Worm (Caenorhabditis elegans) whole organism, young adult: ENCODE results near the gene lrpc-1.

Source experiments
- C17E4.6 ChIP-seq: fragments of 200-800 bp; sonication (Bioruptor generic); IDR thresholded peaks from 2 replicates; pipeline ENCODE4 v1.3.6; 2022; ENCODE audit warnings: missing genetic modification reagents, missing genetic modification characterization, missing compliant biosample characterization
- D2030.7 ChIP-seq: fragments of 200-800 bp; sonication (Bioruptor generic); IDR thresholded peaks from 2 replicates; pipeline ENCODE4 v1.3.6; 2022; ENCODE audit warnings: missing genetic modification reagents, missing genetic modification characterization, missing compliant biosample characterization
- F10E7.11 ChIP-seq: sonication (generic microtip); optimal IDR thresholded peaks from 2 replicates; lab custom pipeline; 2017; ENCODE audit warnings: mild to moderate bottlenecking, missing genetic modification characterization, moderate library complexity, missing compliant biosample characterization
- F23B12.7 ChIP-seq: sonication (generic microtip); optimal IDR thresholded peaks from 2 replicates; lab custom pipeline; 2017; ENCODE audit warnings: missing genetic modification characterization, mild to moderate bottlenecking, missing compliant biosample characterization, antibody characterized with exemption, moderate library complexity; ENCODE audit not compliant: insufficient read depth
- F49E8.2 ChIP-seq: sonication (generic microtip); optimal IDR thresholded peaks from 3 replicates; lab custom pipeline; 2017; ENCODE audit warnings: missing genetic modification characterization, mild to moderate bottlenecking, missing compliant biosample characterization, antibody characterized with exemption, moderate library complexity; ENCODE audit not compliant: insufficient read depth
- F52B5.7 ChIP-seq: sonication (generic microtip); optimal IDR thresholded peaks from 2 replicates; lab custom pipeline; 2016; ENCODE audit warnings: mild to moderate bottlenecking, missing genetic modification characterization, missing compliant biosample characterization
- F57C9.4 ChIP-seq: sonication (generic microtip); optimal IDR thresholded peaks from 2 replicates; lab custom pipeline; 2017; ENCODE audit warnings: mild to moderate bottlenecking, missing genetic modification characterization, missing compliant biosample characterization
- Y53F4B.3 ChIP-seq: fragments of 200-800 bp; sonication (Bioruptor generic); IDR thresholded peaks from 2 replicates; pipeline ENCODE4 v1.3.6; 2022; ENCODE audit warnings: missing genetic modification reagents, missing genetic modification characterization, missing compliant biosample characterization
- Y67H2A.10 ChIP-seq: fragments of 200-800 bp; sonication (Bioruptor generic); conservative IDR thresholded peaks from 2 replicates; pipeline ENCODE4 v1.3.6; 2022; ENCODE audit warnings: missing genetic modification reagents, missing genetic modification characterization, missing compliant biosample characterization
- Y79H2A.3 ChIP-seq: fragments of 200-800 bp; sonication (Bioruptor generic); conservative IDR thresholded peaks from 2 replicates; pipeline ENCODE4 v1.3.6; 2022; ENCODE audit warnings: missing genetic modification reagents, missing genetic modification characterization, missing compliant biosample characterization
- aptf-2 ChIP-seq: fragments of 200-800 bp; sonication (Bioruptor generic); conservative IDR thresholded peaks from 2 replicates; pipeline ENCODE4 v1.3.6; 2022; ENCODE audit warnings: missing genetic modification reagents, missing genetic modification characterization, missing compliant biosample characterization
- aptf-3 ChIP-seq: fragments of 200-800 bp; sonication (Bioruptor generic); IDR thresholded peaks from 2 replicates; pipeline ENCODE4 v1.3.6; 2022; ENCODE audit warnings: missing genetic modification characterization, missing compliant biosample characterization
- attf-5 ChIP-seq: fragments of 200-800 bp; sonication (Bioruptor generic); optimal IDR thresholded peaks from 2 replicates; lab custom pipeline; 2018; ENCODE audit warnings: mild to moderate bottlenecking, missing genetic modification characterization, missing compliant biosample characterization
- bed-1 ChIP-seq: fragments of 200-800 bp; sonication (Bioruptor generic); IDR thresholded peaks from 2 replicates; pipeline ENCODE4 v1.3.6; 2022; ENCODE audit warnings: missing genetic modification reagents, missing genetic modification characterization, missing compliant biosample characterization
- ccch-3 ChIP-seq: fragments of 200-800 bp; sonication (Bioruptor generic); optimal IDR thresholded peaks from 2 replicates; lab custom pipeline; 2018; ENCODE audit warnings: mild to moderate bottlenecking, missing genetic modification characterization, missing compliant biosample characterization
- ceh-100 ChIP-seq: fragments of 200-800 bp; sonication (Bioruptor generic); IDR thresholded peaks from 2 replicates; pipeline ENCODE4 v1.3.6; 2022; ENCODE audit warnings: missing genetic modification reagents, missing genetic modification characterization, missing compliant biosample characterization
- ceh-79 ChIP-seq: sonication (generic microtip); optimal IDR thresholded peaks from 2 replicates; lab custom pipeline; 2017; ENCODE audit warnings: mild to moderate bottlenecking, missing genetic modification characterization, missing compliant biosample characterization
- ceh-91 ChIP-seq: fragments of 200-800 bp; sonication (Bioruptor generic); IDR thresholded peaks from 2 replicates; pipeline ENCODE4 v1.3.6; 2022; ENCODE audit warnings: missing genetic modification reagents, missing genetic modification characterization, missing compliant biosample characterization
- dpl-1 ChIP-seq: fragments of 150-350 bp; optimal IDR thresholded peaks from 2 replicates; lab custom pipeline; 2014; ENCODE audit warnings: missing biosample characterization, missing genetic modification reagents, missing genetic modification characterization
- ekl-4 ChIP-seq: fragments of 200-800 bp; sonication (Bioruptor generic); IDR thresholded peaks from 2 replicates; pipeline ENCODE4 v1.3.6; 2022; ENCODE audit warnings: missing genetic modification reagents, missing genetic modification characterization, missing compliant biosample characterization
- hlh-12 ChIP-seq: sonication (generic microtip); optimal IDR thresholded peaks from 2 replicates; lab custom pipeline; 2016; ENCODE audit warnings: missing genetic modification characterization, missing compliant biosample characterization
- hmg-1.2 ChIP-seq: fragments of 200-800 bp; sonication (Bioruptor generic); IDR thresholded peaks from 2 replicates; pipeline ENCODE4 v1.3.6; 2022; ENCODE audit warnings: missing genetic modification reagents, missing genetic modification characterization, missing compliant biosample characterization
- hmg-20 ChIP-seq: fragments of 200-800 bp; sonication (Bioruptor generic); IDR thresholded peaks from 2 replicates; pipeline ENCODE4 v1.3.6; 2022; ENCODE audit warnings: missing genetic modification reagents, missing genetic modification characterization, missing compliant biosample characterization
- lag-1 ChIP-seq: fragments of 200-800 bp; sonication (Bioruptor generic); IDR thresholded peaks from 2 replicates; pipeline ENCODE4 v1.3.6; 2022; ENCODE audit warnings: missing genetic modification reagents, missing genetic modification characterization, missing compliant biosample characterization
- let-526 ChIP-seq: fragments of 200-800 bp; sonication (Bioruptor generic); IDR thresholded peaks from 2 replicates; pipeline ENCODE4 v1.3.6; 2022; ENCODE audit warnings: missing genetic modification reagents, missing genetic modification characterization, missing compliant biosample characterization
- lin-54 ChIP-seq: fragments of 200-800 bp; sonication (Bioruptor generic); optimal IDR thresholded peaks from 2 replicates; lab custom pipeline; 2018; ENCODE audit warnings: mild to moderate bottlenecking, missing genetic modification characterization, missing compliant biosample characterization
- mxl-1 ChIP-seq: sonication (generic microtip); optimal IDR thresholded peaks from 2 replicates; lab custom pipeline; 2016; ENCODE audit warnings: missing genetic modification characterization, missing compliant biosample characterization
- rpc-1 ChIP-seq, 2 experiments: fragments of 150-350 bp in 1 of 2; sonication (generic microtip) in 1 of 2; optimal IDR thresholded peaks; 2 replicates each; lab custom pipeline; 2014 to 2018; ENCODE audit warnings: missing biosample characterization in 1 of 2, missing genetic modification characterization in 1 of 2, missing genetic modification reagents in 1 of 2, missing genotype in 1 of 2
- sdz-38 ChIP-seq: sonication (generic microtip); optimal IDR thresholded peaks from 2 replicates; lab custom pipeline; 2016; ENCODE audit warnings: missing genotype, missing genetic modification characterization, missing compliant biosample characterization
- snpc-1.3 ChIP-seq: sonication (generic microtip); optimal IDR thresholded peaks from 2 replicates; lab custom pipeline; 2017; ENCODE audit warnings: missing genetic modification characterization, mild to moderate bottlenecking, missing compliant biosample characterization, antibody characterized with exemption, moderate library complexity, missing genotype, missing genetic modification reagents; ENCODE audit not compliant: insufficient read depth
- snpc-4 ChIP-seq, 5 experiments: fragments of 150-350 bp in 1 of 5; sonication (generic microtip) in 4 of 5; optimal IDR thresholded peaks; 2 replicates each; lab custom pipeline; 2014 to 2018; ENCODE audit warnings: missing genetic modification characterization in 5 of 5, missing biosample characterization in 3 of 5, antibody characterized with exemption in 2 of 5, mild to moderate bottlenecking in 2 of 5, missing compliant biosample characterization in 2 of 5, missing genotype in 2 of 5, moderate library complexity in 2 of 5, missing genetic modification reagents in 1 of 5
- sptf-2 ChIP-seq: fragments of 200-800 bp; sonication (Bioruptor generic); optimal IDR thresholded peaks from 2 replicates; lab custom pipeline; 2018; ENCODE audit warnings: mild to moderate bottlenecking, missing genetic modification characterization, missing compliant biosample characterization
- unc-130 ChIP-seq: sonication (generic microtip); optimal IDR thresholded peaks from 2 replicates; lab custom pipeline; 2016; ENCODE audit warnings: missing genetic modification reagents, missing genetic modification characterization, missing compliant biosample characterization
- unc-62 ChIP-seq: fragments of 150-350 bp; optimal IDR thresholded peaks from 2 replicates; lab custom pipeline; 2014; ENCODE audit warnings: missing biosample characterization, missing genetic modification reagents, missing genetic modification characterization

lrpc-1 gene

ce11 chrV:5571691-5572090 lies 41.3 kb downstream of the lrpc-1 start:
- TF ChIP-seq aptf-2 (no peak), sdz-38 (tag; lab: Kevin White, UChicago) (no peak), F57C9.4 (tag; lab: Kevin White, UChicago) (no peak), C17E4.6 (GFP tag; lab: Robert Waterston, UW) (no peak), bed-1 (GFP tag; lab: Robert Waterston, UW) (no peak), attf-5 (GFP tag; lab: Kevin White, UChicago) (no peak), hmg-1.2 (GFP tag; lab: Robert Waterston, UW) (no peak), aptf-3 (GFP tag; lab: Robert Waterston, UW) (no peak), F23B12.7 (tag; lab: Kevin White, UChicago) (no peak), hmg-20 (no peak), Y79H2A.3 (GFP tag; lab: Robert Waterston, UW) (no peak), ccch-3 (GFP tag; lab: Kevin White, UChicago) (no peak), let-526 (GFP tag; lab: Robert Waterston, UW) (no peak), ceh-79 (no peak), F52B5.7 (tag; lab: Kevin White, UChicago) (no peak), snpc-1.3 (tag; lab: Kevin White, UChicago) (no peak), rpc-1 (optimal IDR thresholded peaks at IDR 0.05; lab: Kevin White, UChicago) (no peak), rpc-1 (tag; optimal IDR thresholded peaks at IDR 0.05; lab: Kevin White, UChicago) (no peak), ceh-100 (no peak), hlh-12 (tag; lab: Kevin White, UChicago) (no peak), Y67H2A.10 (GFP tag; lab: Robert Waterston, UW) (no peak)

- TF ChIP-seq mxl-1 (tag; lab: Kevin White, UChicago), result no peak
- no peak for TF ChIP-seq hlh-12 (tag; lab: Kevin White, UChicago)
- no peak for TF ChIP-seq ceh-79
- TF ChIP-seq unc-62 (GFP tag; lab: Kevin White, UChicago), result no peak
- TF ChIP-seq sdz-38 (tag; lab: Kevin White, UChicago), result no peak
- TF ChIP-seq F10E7.11 (tag; lab: Kevin White, UChicago), result no peak
- no peak for TF ChIP-seq F49E8.2 (tag; lab: Kevin White, UChicago)
- no peak for TF ChIP-seq snpc-4 (GFP tag; optimal IDR thresholded peaks at IDR 0.05; lab: Kevin White, UChicago)
- TF ChIP-seq snpc-4 (tag; optimal IDR thresholded peaks at IDR 0.05; lab: Kevin White, UChicago), result no peak
- TF ChIP-seq, all 124 proteins: peak for 0
These were observed 42.6 kb downstream of the lrpc-1 start, which contains the start of gene glb-6 for ce11 chrV:5570433-5570832. glb-6 (minus strand) TSS chrV:5570533.

ce11 chrV:5567119-5567518 lies 45.9 kb downstream of the lrpc-1 start, which contains the start of gene C18C4.7:
C18C4.7 (minus strand) TSS chrV:5567219.
- no peak for TF ChIP-seq sptf-2 (GFP tag; lab: Kevin White, UChicago)
- no peak for TF ChIP-seq lag-1 (GFP tag; lab: Robert Waterston, UW)
- TF ChIP-seq snpc-4 (GFP tag; optimal IDR thresholded peaks at IDR 0.05; lab: Kevin White, UChicago), result no peak
- no peak for TF ChIP-seq snpc-4 (tag; optimal IDR thresholded peaks at IDR 0.05; lab: Kevin White, UChicago)
- no peak for TF ChIP-seq F49E8.2 (tag; lab: Kevin White, UChicago)
- TF ChIP-seq Y53F4B.3 (GFP tag; lab: Robert Waterston, UW), result no peak
- no peak for TF ChIP-seq bed-1 (GFP tag; lab: Robert Waterston, UW)
- TF ChIP-seq unc-130 (GFP tag; lab: Kevin White, UChicago), result no peak
- no peak for TF ChIP-seq ekl-4 (GFP tag; lab: Robert Waterston, UW)
- no peak for TF ChIP-seq dpl-1
- TF ChIP-seq D2030.7 (GFP tag; lab: Robert Waterston, UW), result no peak
- TF ChIP-seq ceh-91 (GFP tag; lab: Robert Waterston, UW), result no peak
- TF ChIP-seq lin-54 (GFP tag; lab: Kevin White, UChicago), result no peak
